Worm (Caenorhabditis elegans): Measurements from ENCODE around the gene F56F10.1.

Gene F56F10.1

DNA sequence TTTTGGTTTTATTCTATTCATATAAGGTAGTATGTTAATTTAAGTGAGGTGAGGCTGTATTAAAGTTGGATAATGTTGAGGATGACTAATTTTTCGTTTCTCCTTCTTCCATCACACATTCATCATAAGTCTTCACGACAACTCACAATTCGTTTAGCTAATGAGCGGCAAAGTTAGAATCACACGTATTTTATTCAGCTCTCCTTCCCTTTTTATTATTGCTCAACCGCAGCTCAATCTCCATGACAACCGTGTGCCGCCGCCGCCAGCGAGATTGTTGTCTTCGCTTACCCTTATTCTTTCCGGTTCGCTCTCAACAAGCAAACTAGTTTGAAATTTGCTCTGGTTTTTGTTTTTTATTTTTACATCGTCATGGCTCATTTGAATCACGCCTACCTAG is 8.0 kb downstream of the F56F10.1 start, which contains the start of gene ZC13.2:
Gene ZC13.2, plus strand, starts transcription at position 301 of the 400 bp plus-strand sequence.
- no peak for TF ChIP-seq zag-1 (tag; optimal IDR thresholded peaks at IDR 0.05)
- TF ChIP-seq fkh-2 (tag; optimal IDR thresholded peaks at IDR 0.05): no peak
- no peak for TF ChIP-seq mdl-1 (tag; optimal IDR thresholded peaks at IDR 0.05)
- TF ChIP-seq aly-2 (tag; optimal IDR thresholded peaks at IDR 0.05): no peak
- TF ChIP-seq ZK546.5 (tag; optimal IDR thresholded peaks at IDR 0.05): no peak
- TF ChIP-seq ceh-82 (tag; optimal IDR thresholded peaks at IDR 0.05): no peak
- TF ChIP-seq ceh-28 (tag; optimal IDR thresholded peaks at IDR 0.05): no peak
- no peak for TF ChIP-seq pqm-1 (tag; optimal IDR thresholded peaks at IDR 0.05)
- TF ChIP-seq elt-1 (tag; optimal IDR thresholded peaks at IDR 0.05): no peak
- TF ChIP-seq unc-62 (GFP tag; optimal IDR thresholded peaks at IDR 0.05): no peak
- TF ChIP-seq nhr-11 (tag; optimal IDR thresholded peaks at IDR 0.05): no peak
- no peak for TF ChIP-seq elt-2 (tag; optimal IDR thresholded peaks at IDR 0.05)
- no peak for TF ChIP-seq mml-1 (tag; optimal IDR thresholded peaks at IDR 0.05)
- TF ChIP-seq fos-1 (tag; optimal IDR thresholded peaks at IDR 0.05): no peak
- no peak for TF ChIP-seq unc-39 (tag; optimal IDR thresholded peaks at IDR 0.05)
- no peak for TF ChIP-seq nhr-237 (tag; optimal IDR thresholded peaks at IDR 0.05)
- no peak for TF ChIP-seq ztf-4 (tag; optimal IDR thresholded peaks at IDR 0.05)
- TF ChIP-seq ceh-9 (tag; optimal IDR thresholded peaks at IDR 0.05): no peak

DNA sequence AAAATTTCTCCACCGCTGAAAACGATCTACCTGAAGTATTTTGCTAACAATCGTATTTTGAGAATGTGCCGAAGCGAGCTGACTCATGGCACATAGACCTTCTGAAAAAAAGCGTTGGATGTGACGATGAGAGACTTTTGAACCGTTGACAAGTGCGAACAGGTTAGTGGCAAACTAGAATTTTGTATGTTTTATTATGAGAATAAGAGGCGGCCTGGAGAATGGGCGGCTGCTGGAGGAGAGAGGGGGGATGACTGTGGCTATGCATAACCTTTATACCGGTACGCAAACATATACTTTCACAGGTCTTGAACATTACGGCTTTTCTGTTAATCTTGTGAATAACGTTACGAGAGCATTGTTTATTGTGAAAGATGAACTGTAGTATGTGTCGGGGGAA is 15.9 kb downstream of the F56F10.1 start, which contains the start of gene mam-1:
Gene mam-1, minus strand, starts transcription at position 101 of the 400 bp plus-strand sequence.
- no peak for TF ChIP-seq nhr-237 (tag; optimal IDR thresholded peaks at IDR 0.05)
- TF ChIP-seq fkh-10 (GFP tag; optimal IDR thresholded peaks at IDR 0.05): no peak
- no peak for TF ChIP-seq ceh-9 (tag; optimal IDR thresholded peaks at IDR 0.05)
- TF ChIP-seq elt-3 (tag; optimal IDR thresholded peaks at IDR 0.05): no peak
- no peak for TF ChIP-seq pha-4 (tag; optimal IDR thresholded peaks at IDR 0.05)
- TF ChIP-seq ceh-28 (tag; optimal IDR thresholded peaks at IDR 0.05): no peak
- TF ChIP-seq nfya-1 (tag; optimal IDR thresholded peaks at IDR 0.05; ENCODE audit: insufficient read depth): no peak
- no peak for TF ChIP-seq nhr-28 (tag; optimal IDR thresholded peaks at IDR 0.05)
- TF ChIP-seq ztf-11 (tag; optimal IDR thresholded peaks at IDR 0.05): no peak
- no peak for TF ChIP-seq egl-27 (tag; optimal IDR thresholded peaks at IDR 0.05)
- TF ChIP-seq ceh-16 (tag; optimal IDR thresholded peaks at IDR 0.05): no peak
- no peak for TF ChIP-seq fkh-2 (tag; optimal IDR thresholded peaks at IDR 0.05)
- no peak for TF ChIP-seq jun-1 (tag; optimal IDR thresholded peaks at IDR 0.05)
- no peak for TF ChIP-seq unc-39 (tag; optimal IDR thresholded peaks at IDR 0.05)
- TF ChIP-seq tbx-2 (tag; optimal IDR thresholded peaks at IDR 0.05): no peak
- no peak for TF ChIP-seq R02D3.7 (tag; optimal IDR thresholded peaks at IDR 0.05)

DNA sequence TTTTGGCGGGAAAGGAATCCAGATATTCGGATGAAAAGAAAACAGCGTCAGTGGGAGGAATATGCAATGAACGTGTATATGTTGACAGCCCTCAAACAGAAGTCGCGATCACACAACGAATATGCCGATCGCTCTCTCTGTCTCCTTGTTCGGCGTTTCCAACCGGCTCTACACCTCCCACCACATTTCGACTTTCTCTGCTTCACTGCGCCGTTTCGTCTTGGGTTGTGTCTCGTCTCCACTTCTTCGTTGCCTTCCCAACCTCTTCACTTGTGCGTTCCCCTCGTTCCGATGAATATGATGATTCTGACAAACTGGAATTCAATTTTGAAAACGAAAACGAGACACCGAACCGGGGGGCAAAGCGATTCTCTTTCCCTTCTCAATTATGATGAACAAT is 25.5 kb downstream of the F56F10.1 start, which contains the start of gene mab-7:
Gene mab-7, minus strand, starts transcription at position 101 of the 400 bp plus-strand sequence.
- TF ChIP-seq nhr-25 (tag; optimal IDR thresholded peaks at IDR 0.05) (peak; percentile 39), nhr-77 (tag; optimal IDR thresholded peaks at IDR 0.05) (no peak)

DNA sequence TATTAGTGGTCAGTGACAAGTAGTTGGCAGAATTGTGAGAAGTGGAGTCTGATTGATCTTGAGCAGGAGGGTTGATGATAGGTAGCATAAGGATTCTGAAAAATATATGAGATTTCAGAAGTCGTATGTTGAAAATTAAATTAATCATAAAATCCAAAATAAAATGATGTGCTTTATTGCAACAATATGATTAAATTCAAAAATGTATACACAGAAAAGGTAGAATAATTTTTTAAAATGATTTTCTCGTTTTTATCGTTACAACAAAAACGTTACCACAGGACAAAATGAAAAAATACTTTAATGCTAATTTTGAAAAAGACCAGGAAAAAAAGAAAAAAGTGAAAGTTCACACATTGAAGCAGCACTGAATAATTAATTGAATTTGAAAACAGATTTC is 30.1 kb downstream of the F56F10.1 start, which contains the start of gene ZC13.10:
Gene ZC13.10, minus strand, starts transcription at position 101 of the 400 bp plus-strand sequence.
- TF ChIP-seq daf-12 (tag; optimal IDR thresholded peaks at IDR 0.05): no peak

DNA sequence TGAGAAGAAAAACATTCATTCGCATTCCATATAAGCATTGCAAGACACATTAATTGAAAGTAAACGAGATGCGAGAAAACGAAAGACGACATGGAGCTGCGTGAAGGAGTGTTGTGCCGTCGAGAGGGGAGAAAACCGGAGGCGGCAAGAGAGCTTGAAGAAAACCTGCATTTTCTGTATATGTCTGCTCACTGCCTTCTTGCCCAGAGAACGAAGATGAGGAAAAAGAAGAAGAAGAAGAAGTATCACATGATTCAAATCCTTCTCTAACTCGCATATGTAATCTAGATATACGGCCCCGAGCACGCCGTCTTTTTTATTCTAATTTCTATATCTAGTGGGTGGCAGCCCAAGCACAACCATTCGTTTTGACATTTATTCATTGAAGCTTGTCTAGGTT is 37.9 kb downstream of the F56F10.1 start:
- peak; percentile 20 for TF ChIP-seq hmg-11 (tag; optimal IDR thresholded peaks at IDR 0.05)
- TF ChIP-seq nhr-12 (tag; optimal IDR thresholded peaks at IDR 0.05): no peak
- TF ChIP-seq sea-2 (GFP tag; optimal IDR thresholded peaks at IDR 0.05): no peak
- TF ChIP-seq nhr-28 (tag; optimal IDR thresholded peaks at IDR 0.05): no peak
- TF ChIP-seq fkh-10 (GFP tag; optimal IDR thresholded peaks at IDR 0.05): peak; percentile 24
- TF ChIP-seq jun-1 (tag; optimal IDR thresholded peaks at IDR 0.05): no peak
- TF ChIP-seq lsy-12 (tag; optimal IDR thresholded peaks at IDR 0.05): no peak
